Fruit fly (Drosophila melanogaster) whole organism, pupa: Measurements from ENCODE around the gene RpS4.

Source experiments
- CG14655 ChIP-seq: fragments of 200-800 bp; sonication (Bioruptor generic); optimal IDR thresholded peaks from 3 replicates; lab custom pipeline; 2017; ENCODE audit warnings: mild to moderate bottlenecking, missing biosample characterization, missing genetic modification reagents, missing genetic modification characterization
- CG15710 ChIP-seq: fragments of 200-800 bp; sonication (Bioruptor generic); optimal IDR thresholded peaks from 2 replicates; lab custom pipeline; 2018; ENCODE audit warnings: missing biosample characterization, mild to moderate bottlenecking, missing genetic modification characterization, moderate library complexity

dm6 chr3L:13017803-13018324 is 23.7 kb upstream of the RpS4 start, which contains the start of the genes mRpL20 and Icmt:
- peak; percentile 98 for TF ChIP-seq CG15710 (tag; lab: Kevin White, UChicago)
- TF ChIP-seq CG14655, result peak; percentile 88
